Worm (Caenorhabditis elegans) whole organism, L2 larva: ENCODE measurements around the gene T09A5.14.

Experiments used
- C34F6.9 ChIP-seq: fragments of 150-350 bp; optimal IDR thresholded peaks from 2 replicates; lab custom pipeline; 2014; ENCODE audit warnings: missing biosample characterization, missing genetic modification characterization
- F13H6.1 ChIP-seq: sonication (generic microtip); optimal IDR thresholded peaks from 2 replicates; lab custom pipeline; 2016; ENCODE audit warnings: missing genetic modification characterization, missing compliant biosample characterization
- R02D3.7 ChIP-seq: fragments of 150-350 bp; optimal IDR thresholded peaks from 2 replicates; lab custom pipeline; 2014; ENCODE audit warnings: missing biosample characterization, missing genetic modification characterization
- ZK546.5 ChIP-seq: sonication (generic microtip); optimal IDR thresholded peaks from 2 replicates; lab custom pipeline; 2017; ENCODE audit warnings: missing biosample characterization, missing genetic modification characterization
- ama-1 ChIP-seq: fragments of 150-350 bp; optimal IDR thresholded peaks from 2 replicates; lab custom pipeline; 2018; ENCODE audit warnings: inconsistent platforms
- ceh-16 ChIP-seq: fragments of 150-350 bp; optimal IDR thresholded peaks from 2 replicates; lab custom pipeline; 2014; ENCODE audit warnings: missing biosample characterization, missing genetic modification characterization
- ceh-82 ChIP-seq: fragments of 150-350 bp; optimal IDR thresholded peaks from 2 replicates; lab custom pipeline; 2014; ENCODE audit warnings: missing biosample characterization, missing genetic modification characterization
- crh-2 ChIP-seq: sonication (generic microtip); optimal IDR thresholded peaks from 2 replicates; lab custom pipeline; 2017; ENCODE audit warnings: missing biosample characterization, missing genetic modification characterization
- elt-3 ChIP-seq: sonication (generic microtip); optimal IDR thresholded peaks from 2 replicates; lab custom pipeline; 2017; ENCODE audit warnings: missing biosample characterization, missing genetic modification characterization
- fos-1 ChIP-seq: fragments of 150-350 bp; optimal IDR thresholded peaks from 2 replicates; lab custom pipeline; 2014; ENCODE audit warnings: missing biosample characterization, missing genetic modification characterization
- gmeb-1 ChIP-seq: fragments of 150-350 bp; optimal IDR thresholded peaks from 2 replicates; lab custom pipeline; 2014; ENCODE audit warnings: missing biosample characterization, missing genetic modification characterization
- lin-11 ChIP-seq: fragments of 150-350 bp; sonication (generic microtip); optimal IDR thresholded peaks from 2 replicates; lab custom pipeline; 2014; ENCODE audit warnings: missing biosample characterization, missing genetic modification characterization, inconsistent platforms, mixed read lengths
- lin-13 ChIP-seq: fragments of 150-350 bp; optimal IDR thresholded peaks from 2 replicates; lab custom pipeline; 2014; ENCODE audit warnings: missing biosample characterization, missing genetic modification reagents, missing genetic modification characterization
- lin-39 ChIP-seq: fragments of 150-350 bp; optimal IDR thresholded peaks from 2 replicates; lab custom pipeline; 2014; ENCODE audit warnings: missing biosample characterization, missing genetic modification reagents, missing genetic modification characterization
- lsy-2 ChIP-seq, 2 experiments: fragments of 150-350 bp in 1 of 2; sonication (generic microtip) in 1 of 2; optimal IDR thresholded peaks; 2 replicates each; lab custom pipeline; 2014 to 2017; ENCODE audit warnings: missing biosample characterization in 2 of 2, missing genetic modification characterization in 2 of 2
- mab-5 ChIP-seq: fragments of 150-350 bp; optimal IDR thresholded peaks from 2 replicates; lab custom pipeline; 2014; ENCODE audit warnings: missing biosample characterization, missing genetic modification characterization
- nhr-10 ChIP-seq: sonication (generic microtip); optimal IDR thresholded peaks from 2 replicates; lab custom pipeline; 2017; ENCODE audit warnings: missing biosample characterization, missing genetic modification characterization
- nhr-11 ChIP-seq: fragments of 150-350 bp; optimal IDR thresholded peaks from 2 replicates; lab custom pipeline; 2014; ENCODE audit warnings: missing biosample characterization, missing genetic modification characterization
- nhr-12 ChIP-seq: fragments of 150-350 bp; optimal IDR thresholded peaks from 2 replicates; lab custom pipeline; 2014; ENCODE audit warnings: missing biosample characterization, missing genetic modification characterization
- nhr-129 ChIP-seq: fragments of 150-350 bp; optimal IDR thresholded peaks from 2 replicates; lab custom pipeline; 2014; ENCODE audit warnings: missing biosample characterization, missing genetic modification characterization
- nhr-21 ChIP-seq: fragments of 150-350 bp; optimal IDR thresholded peaks from 2 replicates; lab custom pipeline; 2014; ENCODE audit warnings: missing biosample characterization, missing genetic modification characterization
- nhr-23 ChIP-seq: fragments of 150-350 bp; optimal IDR thresholded peaks from 2 replicates; lab custom pipeline; 2014; ENCODE audit warnings: missing biosample characterization, missing genetic modification reagents, missing genetic modification characterization
- nhr-237 ChIP-seq: fragments of 150-350 bp; optimal IDR thresholded peaks from 2 replicates; lab custom pipeline; 2014; ENCODE audit warnings: missing biosample characterization, missing genetic modification characterization
- nhr-25 ChIP-seq: fragments of 150-350 bp; sonication (generic microtip); optimal IDR thresholded peaks from 3 replicates; lab custom pipeline; 2014; ENCODE audit warnings: missing biosample characterization, missing genetic modification characterization
- nhr-6 ChIP-seq: fragments of 150-350 bp; optimal IDR thresholded peaks from 2 replicates; lab custom pipeline; 2014; ENCODE audit warnings: missing biosample characterization, missing genetic modification characterization
- peb-1 ChIP-seq: fragments of 150-350 bp; optimal IDR thresholded peaks from 2 replicates; lab custom pipeline; 2014; ENCODE audit warnings: missing biosample characterization, missing genetic modification characterization
- sem-4 ChIP-seq: fragments of 150-350 bp; optimal IDR thresholded peaks from 2 replicates; lab custom pipeline; 2014; ENCODE audit warnings: missing biosample characterization, missing genetic modification reagents, missing genetic modification characterization
- skn-1 ChIP-seq: sonication (generic microtip); optimal IDR thresholded peaks from 2 replicates; lab custom pipeline; 2017; ENCODE audit warnings: missing biosample characterization, missing genetic modification characterization
- sma-9 ChIP-seq, 2 experiments: fragments of 150-350 bp in 1 of 2; sonication (generic microtip) in 1 of 2; optimal IDR thresholded peaks; 2 replicates each; lab custom pipeline; 2014 to 2016; ENCODE audit warnings: missing genetic modification characterization in 2 of 2, mild to moderate bottlenecking in 1 of 2, missing biosample characterization in 1 of 2, missing compliant biosample characterization in 1 of 2, missing genetic modification reagents in 1 of 2, moderate library complexity in 1 of 2
- snpc-4 ChIP-seq: fragments of 150-350 bp; optimal IDR thresholded peaks from 2 replicates; lab custom pipeline; 2014; ENCODE audit warnings: missing biosample characterization, missing genetic modification characterization
- unc-39 ChIP-seq: fragments of 150-350 bp; optimal IDR thresholded peaks from 2 replicates; lab custom pipeline; 2014; ENCODE audit warnings: missing biosample characterization, missing genetic modification characterization
- ztf-1 ChIP-seq: fragments of 200-800 bp; sonication (Bioruptor generic); conservative IDR thresholded peaks from 2 replicates; pipeline ENCODE4 v1.3.6; 2022; ENCODE audit warnings: missing genetic modification characterization, missing compliant biosample characterization
- ztf-11 ChIP-seq: sonication (generic microtip); optimal IDR thresholded peaks from 2 replicates; lab custom pipeline; 2017; ENCODE audit warnings: missing biosample characterization, missing genetic modification characterization
- ztf-4 ChIP-seq: fragments of 150-350 bp; optimal IDR thresholded peaks from 2 replicates; lab custom pipeline; 2014; ENCODE audit warnings: missing biosample characterization, missing genetic modification characterization

The T09A5.14 gene

DNA sequence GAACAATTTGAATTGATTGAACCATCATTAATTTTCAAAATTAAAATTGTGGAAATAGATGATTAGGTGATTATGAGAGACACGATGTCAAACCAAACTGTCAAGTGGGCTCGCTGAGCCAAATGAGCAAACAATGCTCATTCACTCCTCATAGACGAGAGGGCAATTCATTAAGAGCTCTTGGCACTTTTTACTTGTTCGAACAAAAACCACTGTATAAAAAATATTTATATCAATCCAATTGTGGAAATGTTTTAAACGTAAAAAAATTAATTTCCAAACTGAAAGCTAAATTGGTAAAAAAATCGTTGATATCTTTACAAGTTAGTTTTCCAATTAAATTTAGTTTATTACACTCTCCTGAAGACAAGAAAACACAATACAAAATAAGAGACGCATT, 17.5 kb downstream of the T09A5.14 start, which contains the start of gene acr-7:
Gene acr-7, minus strand, starts transcription at position 101 of the 400 bp plus-strand sequence.
- TF ChIP-seq lsy-2 (tag; optimal IDR thresholded peaks at IDR 0.05; lab: Kevin White, UChicago): no peak
- TF ChIP-seq gmeb-1: no peak
- TF ChIP-seq nhr-10 (tag; lab: Kevin White, UChicago): no peak
- no peak for TF ChIP-seq nhr-11
- no peak for TF ChIP-seq F13H6.1 (tag; lab: Kevin White, UChicago)
- no peak for TF ChIP-seq skn-1 (tag; lab: Kevin White, UChicago)
- TF ChIP-seq fos-1 (tag; lab: Kevin White, UChicago): no peak
- TF ChIP-seq mab-5 (tag; lab: Kevin White, UChicago): no peak
- TF ChIP-seq nhr-25 (tag; lab: Kevin White, UChicago): no peak
- no peak for TF ChIP-seq nhr-23 (tag; lab: Kevin White, UChicago)
- no peak for TF ChIP-seq ztf-11 (tag; lab: Kevin White, UChicago)
- no peak for TF ChIP-seq crh-2 (tag; lab: Kevin White, UChicago)
- TF ChIP-seq ztf-4: no peak
- no peak for TF ChIP-seq nhr-12
- TF ChIP-seq nhr-237 (tag; lab: Kevin White, UChicago): no peak
- TF ChIP-seq ztf-1 (GFP tag; lab: Robert Waterston, UW): no peak
- no peak for TF ChIP-seq peb-1
- TF ChIP-seq nhr-6 (tag; lab: Kevin White, UChicago): no peak
- no peak for TF ChIP-seq ceh-82 (tag; lab: Kevin White, UChicago)
- no peak for TF ChIP-seq ceh-16

DNA sequence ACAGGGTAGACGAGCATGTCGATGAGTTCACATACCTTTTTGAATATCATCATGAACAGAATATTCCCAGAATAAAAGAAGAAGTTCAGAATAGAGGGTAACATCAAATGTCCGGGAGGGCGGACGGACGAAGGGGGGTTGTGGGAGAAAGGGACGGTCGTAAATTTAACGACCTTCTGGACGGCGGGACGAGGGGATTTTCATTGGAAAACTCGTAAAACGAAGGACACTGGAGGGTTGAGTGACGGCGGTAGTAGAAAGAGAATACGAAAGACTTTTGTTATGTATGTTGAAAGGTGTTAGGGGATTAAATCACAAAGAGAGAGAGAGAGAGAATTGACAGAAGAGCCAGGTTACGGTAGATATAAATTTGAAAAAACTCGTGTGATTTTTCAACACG, 18.4 kb downstream of the T09A5.14 start:
- TF ChIP-seq gmeb-1 (no peak), nhr-25 (tag; lab: Kevin White, UChicago) (peak; percentile 16), nhr-21 (tag; lab: Kevin White, UChicago) (no peak), sem-4 (tag; lab: Kevin White, UChicago) (peak; percentile 50), nhr-237 (tag; lab: Kevin White, UChicago) (no peak), ceh-16 (no peak), lin-11 (no peak), elt-3 (tag; lab: Kevin White, UChicago) (no peak), R02D3.7 (tag; lab: Kevin White, UChicago) (no peak)

ce11 chrII:7851480-7851879, 19.3 kb downstream of the T09A5.14 start:
- TF ChIP-seq nhr-129 (tag; lab: Kevin White, UChicago): peak; percentile 3
- peak; percentile 41 for TF ChIP-seq fos-1 (tag; lab: Kevin White, UChicago)
- TF ChIP-seq sem-4 (tag; lab: Kevin White, UChicago): no peak
- peak; percentile 12 for TF ChIP-seq C34F6.9
- TF ChIP-seq, all 48 proteins: peak for 3

DNA sequence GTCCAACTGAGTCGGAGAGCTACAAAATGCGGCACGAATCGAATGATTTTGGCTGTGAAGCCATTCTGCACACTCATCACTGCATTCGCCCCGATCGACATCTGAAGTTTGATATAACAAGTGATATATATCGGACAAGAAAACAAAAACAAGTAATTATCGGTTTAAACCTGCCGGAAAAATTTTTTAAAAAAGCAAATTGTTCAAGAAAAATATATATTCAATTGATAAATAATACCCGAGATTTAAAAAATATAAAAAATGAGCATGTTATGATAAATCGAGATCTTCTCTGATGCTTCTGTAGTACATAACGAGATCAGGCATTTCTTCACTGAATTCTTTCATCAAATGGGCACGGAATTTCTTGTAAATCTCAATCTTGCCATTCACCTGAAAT, 21.5 kb downstream of the T09A5.14 start, which contains the start of gene T09A5.5:
Gene T09A5.5, minus strand, starts transcription at position 101 of the 400 bp plus-strand sequence.
- TF ChIP-seq nhr-21 (tag; lab: Kevin White, UChicago): no peak
- TF ChIP-seq snpc-4: no peak
- no peak for TF ChIP-seq ZK546.5
- no peak for TF ChIP-seq ztf-11 (tag; lab: Kevin White, UChicago)
- no peak for TF ChIP-seq fos-1 (tag; lab: Kevin White, UChicago)
- TF ChIP-seq lsy-2 (tag; optimal IDR thresholded peaks at IDR 0.05; lab: Kevin White, UChicago): no peak
- TF ChIP-seq R02D3.7 (tag; lab: Kevin White, UChicago): no peak
- no peak for TF ChIP-seq lin-13
- no peak for TF ChIP-seq ceh-16
- TF ChIP-seq sma-9 (GFP tag; optimal IDR thresholded peaks at IDR 0.05; lab: Kevin White, UChicago): no peak
- TF ChIP-seq sma-9 (tag; optimal IDR thresholded peaks at IDR 0.05; lab: Kevin White, UChicago): no peak
- no peak for TF ChIP-seq lin-39 (tag; lab: Kevin White, UChicago)
- TF ChIP-seq unc-39 (tag; lab: Kevin White, UChicago): no peak
- no peak for TF ChIP-seq nhr-11

DNA sequence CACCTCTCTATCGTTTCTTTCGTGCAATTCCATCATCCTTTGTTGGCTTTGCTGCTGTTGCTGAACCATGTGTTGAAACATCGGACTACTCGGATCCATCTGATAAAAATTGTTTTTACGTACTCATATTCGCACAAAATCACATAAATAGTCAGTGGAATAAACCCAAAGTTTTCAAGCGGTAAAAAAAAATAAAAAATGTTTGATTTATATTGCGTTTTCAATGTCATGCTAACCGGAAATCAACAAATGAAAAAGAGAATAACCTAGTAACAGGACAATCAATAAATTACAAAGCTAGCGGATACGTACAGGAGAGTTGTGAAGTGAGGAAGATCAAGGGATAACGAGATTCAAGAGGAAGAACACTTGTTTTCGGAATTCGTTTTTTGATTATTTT, 22.8 kb downstream of the T09A5.14 start, which contains the start of gene mdt-10:
Gene mdt-10, minus strand, starts transcription at position 101 of the 400 bp plus-strand sequence.
- TF ChIP-seq C34F6.9 (no peak), ama-1 (lab: Kevin White, UChicago) (no peak), ceh-82 (tag; lab: Kevin White, UChicago) (no peak)
- TF ChIP-seq, all 48 proteins: peak for 0
